Fruit fly (Drosophila melanogaster): ENCODE data around the gene CG7342.
A peak's percentile ranks its signal among the peaks of the same experiment; 100 is the strongest.

CG7342 gene

DNA sequence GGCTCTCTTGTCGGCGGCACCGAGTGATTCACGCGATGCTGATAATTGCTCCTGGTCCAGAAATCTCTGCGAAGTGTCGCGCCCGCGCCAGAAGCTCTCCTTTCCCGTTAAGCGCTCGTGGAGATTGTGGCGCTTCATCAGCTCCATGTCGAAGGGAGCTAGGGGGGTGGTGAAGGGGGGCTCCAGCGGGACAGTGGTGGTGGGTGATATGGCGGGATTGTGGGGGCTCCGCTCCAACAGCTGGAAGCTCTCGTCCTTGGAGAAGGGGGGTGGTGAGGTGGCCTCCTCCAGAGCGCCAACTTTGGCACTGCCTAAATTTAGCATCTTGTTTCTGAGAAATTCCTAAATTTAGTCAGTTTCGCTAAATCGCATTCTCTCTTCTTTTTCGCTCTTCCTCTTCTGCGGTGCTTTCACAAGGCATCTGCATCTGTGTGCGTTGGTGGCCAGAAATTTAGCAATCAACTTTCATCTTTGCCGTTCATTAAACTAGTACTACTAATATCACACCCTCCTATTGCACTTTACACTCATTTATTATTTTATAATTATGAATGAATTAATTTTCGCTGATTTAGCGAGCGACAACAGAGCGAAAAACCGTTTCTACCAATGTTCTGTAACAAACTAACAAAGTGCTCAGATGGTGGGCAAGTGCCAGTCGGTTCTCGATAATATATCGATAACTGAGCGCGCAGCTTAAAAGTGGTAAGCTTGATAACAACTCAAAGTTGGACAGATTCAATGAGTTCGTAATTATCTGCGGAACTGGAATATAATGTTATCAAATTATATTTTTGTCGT lies 39.1 kb downstream of the CG7342 start, which contains the start of gene subdued (continued):
- TF ChIP-seq Hr39 (GFP tag; optimal IDR thresholded peaks at IDR 0.05) (no peak), spab (GFP tag; optimal IDR thresholded peaks at IDR 0.05) (no peak), cyc (GFP tag; optimal IDR thresholded peaks at IDR 0.05) (no peak), net (GFP tag; optimal IDR thresholded peaks at IDR 0.05) (no peak), CG6808 (GFP tag; optimal IDR thresholded peaks at IDR 0.05) (no peak), Blimp-1 (GFP tag; optimal IDR thresholded peaks at IDR 0.05) (no peak), CG11902 (GFP tag; optimal IDR thresholded peaks at IDR 0.05) (no peak), dac (GFP tag; optimal IDR thresholded peaks at IDR 0.05) (no peak), CG8319 (GFP tag; optimal IDR thresholded peaks at IDR 0.05) (no peak), CG9139 (GFP tag; optimal IDR thresholded peaks at IDR 0.05) (no peak), Sox14 (GFP tag; optimal IDR thresholded peaks at IDR 0.05) (no peak), esn (GFP tag; optimal IDR thresholded peaks at IDR 0.05) (no peak), CG34406 (GFP tag; optimal IDR thresholded peaks at IDR 0.05) (no peak), OdsH (GFP tag; optimal IDR thresholded peaks at IDR 0.05) (no peak), svp (GFP tag) (peak; percentile 46)

DNA sequence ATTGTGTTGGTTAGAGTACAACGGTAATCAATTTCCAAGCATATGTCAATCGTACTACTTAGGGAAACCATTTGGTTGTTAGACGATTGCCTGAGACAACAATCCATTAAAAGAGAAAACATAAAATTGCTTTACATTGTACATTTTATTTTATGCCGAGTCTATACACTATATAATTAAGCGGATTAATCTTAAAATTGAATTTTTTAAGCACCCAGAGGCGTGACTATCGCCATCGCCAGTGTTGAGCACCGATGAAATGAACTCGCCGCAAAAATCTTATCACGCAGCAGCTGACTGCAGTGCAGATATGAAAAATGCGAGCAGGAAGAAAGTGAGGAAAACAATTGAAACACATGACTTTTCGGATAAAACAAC lies 39.7 kb downstream of the CG7342 start:
- TF ChIP-seq Smox (GFP tag; optimal IDR thresholded peaks at IDR 0.05) (no peak), CG3032 (tag; optimal IDR thresholded peaks at IDR 0.05) (no peak), Gug (GFP tag; IDR thresholded peaks at IDR 0.05) (no peak), Hr38 (GFP tag; optimal IDR thresholded peaks at IDR 0.05) (no peak), CG9139 (GFP tag; optimal IDR thresholded peaks at IDR 0.05) (no peak), dsx (GFP tag; optimal IDR thresholded peaks at IDR 0.05; ENCODE audit: poor library complexity, severe bottlenecking) (no peak), fd85E (GFP tag; optimal IDR thresholded peaks at IDR 0.05) (no peak), svp (GFP tag) (no peak), Eip78C (GFP tag) (peak; percentile 68), fd59A (GFP tag; optimal IDR thresholded peaks at IDR 0.05) (no peak), CG31627 (GFP tag; optimal IDR thresholded peaks at IDR 0.05) (no peak), acj6 (GFP tag; optimal IDR thresholded peaks at IDR 0.05) (no peak), CG1621 (tag; optimal IDR thresholded peaks at IDR 0.05) (no peak), CG15336 (GFP tag; IDR thresholded peaks at IDR 0.05) (no peak), topi (GFP tag; optimal IDR thresholded peaks at IDR 0.05) (peak; percentile 23), Blimp-1 (GFP tag; optimal IDR thresholded peaks at IDR 0.05) (no peak), CG34406 (GFP tag; optimal IDR thresholded peaks at IDR 0.05) (no peak), Lpt (GFP tag; optimal IDR thresholded peaks at IDR 0.05) (no peak), esn (GFP tag; optimal IDR thresholded peaks at IDR 0.05) (peak; percentile 35), CG6163 (GFP tag; IDR thresholded peaks at IDR 0.05) (no peak; the same call in 2 of the 3 replicates), cyc (GFP tag; optimal IDR thresholded peaks at IDR 0.05) (no peak), CG16779 (tag; optimal IDR thresholded peaks at IDR 0.05) (no peak)

DNA sequence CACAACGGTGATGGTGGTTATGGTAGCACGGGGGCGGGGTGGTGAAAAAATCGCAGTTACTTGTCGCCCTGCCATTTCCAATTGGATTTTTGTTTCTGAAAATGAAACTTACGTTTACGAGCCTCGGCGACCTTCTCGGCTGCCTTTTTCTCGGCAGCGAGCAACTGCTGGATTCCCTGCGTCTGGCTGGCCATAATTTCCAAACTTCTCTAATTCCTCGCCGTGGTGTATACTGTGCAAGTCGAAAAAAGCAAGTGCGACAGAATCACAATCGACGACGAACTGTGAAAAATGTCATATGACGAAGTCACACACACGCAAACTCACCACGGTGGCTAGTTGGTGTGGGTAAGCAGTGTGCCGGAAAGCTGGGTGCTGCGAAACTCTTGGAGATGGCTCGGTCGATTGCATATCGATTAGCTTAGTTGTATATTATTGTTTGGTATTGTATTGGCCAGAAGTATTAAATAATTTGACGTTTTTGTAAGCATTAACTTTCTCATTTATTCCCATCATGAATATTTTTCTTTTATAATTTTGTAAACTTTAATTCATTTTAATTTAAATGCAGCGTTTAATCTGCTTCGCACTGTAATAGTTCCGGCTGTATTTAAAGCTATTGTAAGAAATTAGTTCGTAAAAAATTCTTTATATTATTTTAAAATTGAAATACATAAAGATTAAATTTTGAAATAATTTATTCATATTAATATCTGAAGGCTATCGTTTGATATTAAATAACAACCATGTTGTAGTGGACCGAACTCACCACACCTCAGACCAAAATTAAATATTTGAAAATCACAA lies 41.1 kb downstream of the CG7342 start, which contains the start of gene Vha13:
Gene Vha13 (minus strand): TSS at position 293 of the 807 bp plus-strand sequence.
- peak; percentile 5 for TF ChIP-seq cyc (GFP tag; optimal IDR thresholded peaks at IDR 0.05)
- TF ChIP-seq CG1621 (tag; optimal IDR thresholded peaks at IDR 0.05), result peak; percentile 15
- TF ChIP-seq Eip78C (GFP tag), result peak; percentile 68
- no peak for TF ChIP-seq Ets96B (tag; optimal IDR thresholded peaks at IDR 0.05)
- TF ChIP-seq CG6854 (GFP tag; optimal IDR thresholded peaks at IDR 0.05), result peak; percentile 87
- peak; percentile 28 for TF ChIP-seq topi (GFP tag; optimal IDR thresholded peaks at IDR 0.05)
- TF ChIP-seq CG31627 (GFP tag; optimal IDR thresholded peaks at IDR 0.05), result peak; percentile 49
- TF ChIP-seq CG10631 (GFP tag; optimal IDR thresholded peaks at IDR 0.05), result peak; percentile 51
- TF ChIP-seq Ets21C (GFP tag; optimal IDR thresholded peaks at IDR 0.05), result peak; percentile 36
- TF ChIP-seq svp (GFP tag), result peak; percentile 74
- no peak for TF ChIP-seq spab (GFP tag; optimal IDR thresholded peaks at IDR 0.05)
- peak; percentile 32 for TF ChIP-seq CG11902 (GFP tag; optimal IDR thresholded peaks at IDR 0.05)
- TF ChIP-seq Blimp-1 (GFP tag; optimal IDR thresholded peaks at IDR 0.05), result peak; percentile 10
- no peak for TF ChIP-seq salr (GFP tag; optimal IDR thresholded peaks at IDR 0.05)
- TF ChIP-seq CG6792 (GFP tag; optimal IDR thresholded peaks at IDR 0.05), result no peak
- peak; percentile 1 for TF ChIP-seq CG8319 (GFP tag; optimal IDR thresholded peaks at IDR 0.05)
- TF ChIP-seq ss (GFP tag; optimal IDR thresholded peaks at IDR 0.05), result peak; percentile 49 to 57
- no peak for TF ChIP-seq eg (GFP tag; IDR thresholded peaks at IDR 0.05)
- peak; percentile 26 for TF ChIP-seq OdsH (GFP tag; optimal IDR thresholded peaks at IDR 0.05)
- peak; percentile 21 for TF ChIP-seq esn (GFP tag; optimal IDR thresholded peaks at IDR 0.05)
- peak; percentile 28 for TF ChIP-seq achi (GFP tag; optimal IDR thresholded peaks at IDR 0.05)
- TF ChIP-seq CG34406 (GFP tag; optimal IDR thresholded peaks at IDR 0.05), result no peak
- peak; percentile 32 for TF ChIP-seq Smox (GFP tag; optimal IDR thresholded peaks at IDR 0.05)
- TF ChIP-seq dsx (GFP tag; optimal IDR thresholded peaks at IDR 0.05; ENCODE audit: poor library complexity, severe bottlenecking), result peak; percentile 2
- TF ChIP-seq Hr38 (GFP tag; optimal IDR thresholded peaks at IDR 0.05), result no peak
- no peak for TF ChIP-seq CG15336 (GFP tag; IDR thresholded peaks at IDR 0.05)
- TF ChIP-seq CG7368 (GFP tag; optimal IDR thresholded peaks at IDR 0.05), result peak; percentile 15
- TF ChIP-seq Sox102F (GFP tag; optimal IDR thresholded peaks at IDR 0.05), result peak; percentile 64
- no peak for TF ChIP-seq CG3032 (tag; optimal IDR thresholded peaks at IDR 0.05)

Data from whole organism, prepupa.